Fruit fly (Drosophila melanogaster): ENCODE results near the gene CG10804.

DNA sequence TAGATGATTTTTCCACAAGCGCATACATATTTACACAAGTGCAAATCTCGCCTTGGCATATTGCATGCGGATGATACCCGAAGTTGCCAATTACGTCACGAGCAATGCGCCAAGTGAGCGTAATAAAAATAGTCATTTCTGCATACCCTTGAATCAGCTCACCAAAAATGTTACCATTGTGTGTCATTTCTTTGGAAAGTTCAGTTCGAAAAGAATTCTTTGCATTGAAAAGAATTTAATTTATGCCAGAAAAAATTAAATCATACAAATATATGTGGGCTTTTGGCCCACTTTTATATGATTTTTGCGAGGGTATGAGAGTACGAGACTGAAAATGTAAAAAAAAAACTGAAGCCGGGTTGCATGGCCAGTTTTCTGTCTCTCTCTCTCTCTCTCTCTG, 30.2 kb downstream of the CG10804 start:
- no peak for TF ChIP-seq insv (optimal IDR thresholded peaks at IDR 0.05)
- no peak for TF ChIP-seq Sin3A (optimal IDR thresholded peaks at IDR 0.05)
- TF ChIP-seq ttk (optimal IDR thresholded peaks at IDR 0.05): no peak
